Worm (Caenorhabditis elegans) whole organism, L4 larva: ENCODE results near the gene phat-4.

Experiments used
- F10B5.3 ChIP-seq: sonication (generic microtip); optimal IDR thresholded peaks from 2 replicates; lab custom pipeline; 2016; ENCODE audit warnings: mild to moderate bottlenecking, missing genetic modification characterization, missing compliant biosample characterization
- F37D6.2 ChIP-seq: sonication (generic microtip); optimal IDR thresholded peaks from 2 replicates; lab custom pipeline; 2016; ENCODE audit warnings: mild to moderate bottlenecking, missing genetic modification characterization, missing compliant biosample characterization
- F49E8.2 ChIP-seq: sonication (generic microtip); optimal IDR thresholded peaks from 2 replicates; lab custom pipeline; 2016; ENCODE audit warnings: missing compliant biosample characterization, mild to moderate bottlenecking, missing genetic modification characterization, borderline replicate concordance
- R02D3.7 ChIP-seq: fragments of 150-350 bp; sonication (generic microtip); optimal IDR thresholded peaks from 3 replicates; lab custom pipeline; 2014; ENCODE audit warnings: missing biosample characterization, missing genetic modification characterization
- T20F7.1 ChIP-seq: fragments of 200-800 bp; sonication (Bioruptor generic); optimal IDR thresholded peaks from 2 replicates; lab custom pipeline; 2018; ENCODE audit warnings: mild to moderate bottlenecking, missing genetic modification characterization, missing compliant biosample characterization
- T26A8.4 ChIP-seq: fragments of 200-800 bp; sonication (Bioruptor generic); IDR thresholded peaks from 2 replicates; pipeline ENCODE4 v1.3.6; 2022; ENCODE audit warnings: missing genetic modification characterization, missing compliant biosample characterization
- ZK337.2 ChIP-seq: fragments of 200-800 bp; sonication (Bioruptor generic); IDR thresholded peaks from 2 replicates; pipeline ENCODE4 v1.3.6; 2022; ENCODE audit warnings: missing genetic modification reagents, missing genetic modification characterization, missing compliant biosample characterization
- aly-2 ChIP-seq: sonication (generic microtip); optimal IDR thresholded peaks from 2 replicates; lab custom pipeline; 2018; ENCODE audit warnings: missing biosample characterization, missing genetic modification characterization
- ama-1 ChIP-seq: fragments of 150-350 bp; optimal IDR thresholded peaks from 2 replicates; lab custom pipeline; 2014; ENCODE audit warnings: inconsistent platforms, mixed read lengths
- arid-1 ChIP-seq: fragments of 200-800 bp; sonication (Bioruptor generic); conservative IDR thresholded peaks from 2 replicates; pipeline ENCODE4 v1.3.6; 2022; ENCODE audit warnings: missing genetic modification reagents, missing genetic modification characterization, missing compliant biosample characterization
- attf-4 ChIP-seq: sonication (generic microtip); optimal IDR thresholded peaks from 3 replicates; lab custom pipeline; 2017; ENCODE audit warnings: missing biosample characterization, missing genetic modification characterization
- ceh-20 ChIP-seq: fragments of 200-800 bp; sonication (Bioruptor generic); IDR thresholded peaks from 2 replicates; pipeline ENCODE4 v1.3.6; 2022; ENCODE audit warnings: missing genetic modification reagents, missing genetic modification characterization, missing compliant biosample characterization
- ceh-28 ChIP-seq: fragments of 150-350 bp; optimal IDR thresholded peaks from 2 replicates; lab custom pipeline; 2014; ENCODE audit warnings: missing biosample characterization, missing genetic modification reagents, missing genetic modification characterization
- ces-1 ChIP-seq: fragments of 150-350 bp; sonication (generic microtip); optimal IDR thresholded peaks from 4 replicates; lab custom pipeline; 2014; ENCODE audit warnings: missing biosample characterization, missing genetic modification reagents, missing genetic modification characterization
- daf-19 ChIP-seq: fragments of 200-800 bp; sonication (Bioruptor generic); conservative IDR thresholded peaks from 2 replicates; pipeline ENCODE4 v1.3.6; 2022; ENCODE audit warnings: missing genetic modification characterization, missing compliant biosample characterization
- daf-8 ChIP-seq: fragments of 200-800 bp; sonication (Bioruptor generic); IDR thresholded peaks from 2 replicates; pipeline ENCODE4 v1.3.6; 2022; ENCODE audit warnings: missing genetic modification characterization, missing compliant biosample characterization
- dmd-9 ChIP-seq: fragments of 200-800 bp; sonication (Bioruptor generic); IDR thresholded peaks from 2 replicates; pipeline ENCODE4 v1.3.6; 2022; ENCODE audit warnings: missing genetic modification reagents, missing genetic modification characterization, missing compliant biosample characterization
- dve-1 ChIP-seq: sonication (generic microtip); optimal IDR thresholded peaks from 2 replicates; lab custom pipeline; 2017; ENCODE audit warnings: antibody characterized with exemption, mild to moderate bottlenecking, missing genetic modification characterization, missing compliant biosample characterization; ENCODE audit not compliant: insufficient read depth
- egl-27 ChIP-seq: sonication (generic microtip); optimal IDR thresholded peaks from 3 replicates; lab custom pipeline; 2017; ENCODE audit warnings: missing biosample characterization, missing genetic modification reagents, missing genetic modification characterization
- fos-1 ChIP-seq: fragments of 150-350 bp; optimal IDR thresholded peaks from 2 replicates; lab custom pipeline; 2014; ENCODE audit warnings: missing biosample characterization, missing genetic modification characterization
- jun-1 ChIP-seq: fragments of 150-350 bp; optimal IDR thresholded peaks from 2 replicates; lab custom pipeline; 2014; ENCODE audit warnings: missing biosample characterization, missing genetic modification reagents, missing genetic modification characterization
- lin-1 ChIP-seq: fragments of 200-800 bp; sonication (Bioruptor generic); IDR thresholded peaks from 2 replicates; pipeline ENCODE4 v1.3.6; 2022; ENCODE audit warnings: missing genetic modification reagents, missing genetic modification characterization, missing compliant biosample characterization
- lin-38 ChIP-seq: fragments of 200-800 bp; sonication (Bioruptor generic); IDR thresholded peaks from 2 replicates; pipeline ENCODE4 v1.3.6; 2022; ENCODE audit warnings: missing genetic modification reagents, missing genetic modification characterization, missing compliant biosample characterization
- lin-39 ChIP-seq: fragments of 150-350 bp; optimal IDR thresholded peaks from 2 replicates; lab custom pipeline; 2014; ENCODE audit warnings: missing biosample characterization, missing genetic modification reagents, missing genetic modification characterization
- lsy-2 ChIP-seq, 2 experiments: fragments of 150-350 bp in 1 of 2; sonication (generic microtip) in 1 of 2; optimal IDR thresholded peaks; 2 replicates each; lab custom pipeline; 2014 to 2017; ENCODE audit warnings: missing biosample characterization in 2 of 2, missing genetic modification characterization in 2 of 2
- madf-9 ChIP-seq: fragments of 200-800 bp; sonication (Bioruptor generic); conservative IDR thresholded peaks from 2 replicates; pipeline ENCODE4 v1.3.6; 2022; ENCODE audit warnings: missing genetic modification reagents, missing genetic modification characterization, missing compliant biosample characterization
- mdt-29 ChIP-seq: fragments of 200-800 bp; sonication (Bioruptor generic); IDR thresholded peaks from 2 replicates; pipeline ENCODE4 v1.3.6; 2022; ENCODE audit warnings: missing genetic modification reagents, missing genetic modification characterization, missing compliant biosample characterization
- mes-2 ChIP-seq: sonication (generic microtip); optimal IDR thresholded peaks from 2 replicates; lab custom pipeline; 2016; ENCODE audit warnings: missing genotype, mild to moderate bottlenecking, missing genetic modification characterization, missing compliant biosample characterization; ENCODE audit not compliant: poor library complexity, severe bottlenecking
- mxl-3 ChIP-seq: fragments of 200-800 bp; sonication (Bioruptor generic); optimal IDR thresholded peaks from 2 replicates; lab custom pipeline; 2018; ENCODE audit warnings: mild to moderate bottlenecking, missing genetic modification characterization, missing compliant biosample characterization
- nhr-10 ChIP-seq: fragments of 150-350 bp; optimal IDR thresholded peaks from 2 replicates; lab custom pipeline; 2014; ENCODE audit warnings: missing biosample characterization, missing genetic modification characterization
- nhr-102 ChIP-seq: sonication (generic microtip); optimal IDR thresholded peaks from 2 replicates; lab custom pipeline; 2016; ENCODE audit warnings: mild to moderate bottlenecking, missing genetic modification characterization, moderate library complexity, missing compliant biosample characterization
- nhr-111 ChIP-seq: fragments of 200-800 bp; sonication (Bioruptor generic); optimal IDR thresholded peaks from 2 replicates; lab custom pipeline; 2018; ENCODE audit warnings: mild to moderate bottlenecking, missing genetic modification characterization, missing compliant biosample characterization
- nhr-237 ChIP-seq: sonication (generic microtip); optimal IDR thresholded peaks from 2 replicates; lab custom pipeline; 2017; ENCODE audit warnings: missing biosample characterization, missing genetic modification characterization
- nhr-25 ChIP-seq: sonication (generic microtip); optimal IDR thresholded peaks from 2 replicates; lab custom pipeline; 2017; ENCODE audit warnings: missing genetic modification characterization, mild to moderate bottlenecking, missing compliant biosample characterization, antibody characterized with exemption, moderate library complexity, borderline replicate concordance; ENCODE audit not compliant: insufficient read depth
- nhr-28 ChIP-seq: fragments of 150-350 bp; optimal IDR thresholded peaks from 2 replicates; lab custom pipeline; 2014; ENCODE audit warnings: missing biosample characterization, missing genetic modification characterization
- nhr-42 ChIP-seq: fragments of 200-800 bp; sonication (Bioruptor generic); IDR thresholded peaks from 2 replicates; pipeline ENCODE4 v1.3.6; 2022; ENCODE audit warnings: missing genetic modification characterization, missing compliant biosample characterization
- nhr-48 ChIP-seq: sonication (generic microtip); optimal IDR thresholded peaks from 2 replicates; lab custom pipeline; 2016; ENCODE audit warnings: mild to moderate bottlenecking, missing genetic modification characterization, missing compliant biosample characterization
- nhr-6 ChIP-seq: fragments of 150-350 bp; optimal IDR thresholded peaks from 2 replicates; lab custom pipeline; 2014; ENCODE audit warnings: missing biosample characterization, missing genetic modification characterization
- nhr-77 ChIP-seq: fragments of 150-350 bp; optimal IDR thresholded peaks from 2 replicates; lab custom pipeline; 2014; ENCODE audit warnings: missing biosample characterization, missing genetic modification characterization
- php-3 ChIP-seq: fragments of 200-800 bp; sonication (Bioruptor generic); IDR thresholded peaks from 2 replicates; pipeline ENCODE4 v1.3.6; 2022; ENCODE audit warnings: missing genetic modification reagents, missing genetic modification characterization, missing compliant biosample characterization
- sdz-12 ChIP-seq: fragments of 200-800 bp; sonication (Bioruptor generic); optimal IDR thresholded peaks from 2 replicates; lab custom pipeline; 2018; ENCODE audit warnings: mild to moderate bottlenecking, missing genetic modification characterization, missing compliant biosample characterization
- set-16 ChIP-seq: fragments of 200-800 bp; sonication (Bioruptor generic); IDR thresholded peaks from 2 replicates; pipeline ENCODE4 v1.3.6; 2022; ENCODE audit warnings: missing genetic modification reagents, missing genetic modification characterization, missing compliant biosample characterization
- skn-1 ChIP-seq: fragments of 150-350 bp; optimal IDR thresholded peaks from 2 replicates; lab custom pipeline; 2014; ENCODE audit warnings: missing biosample characterization, missing genetic modification characterization
- snpc-4 ChIP-seq: fragments of 150-350 bp; optimal IDR thresholded peaks from 2 replicates; lab custom pipeline; 2014; ENCODE audit warnings: missing biosample characterization, missing genetic modification characterization
- spr-1 ChIP-seq: sonication (generic microtip); optimal IDR thresholded peaks from 2 replicates; lab custom pipeline; 2016; ENCODE audit warnings: mild to moderate bottlenecking, missing genetic modification characterization, missing compliant biosample characterization
- tag-97 ChIP-seq: fragments of 200-800 bp; sonication (Bioruptor generic); IDR thresholded peaks from 2 replicates; pipeline ENCODE4 v1.3.6; 2022; ENCODE audit warnings: missing genetic modification characterization, missing compliant biosample characterization
- unc-130 ChIP-seq: sonication (generic microtip); optimal IDR thresholded peaks from 2 replicates; lab custom pipeline; 2016; ENCODE audit warnings: missing genetic modification reagents, missing genetic modification characterization, missing compliant biosample characterization
- unc-39 ChIP-seq: sonication (generic microtip); optimal IDR thresholded peaks from 2 replicates; lab custom pipeline; 2017; ENCODE audit warnings: missing biosample characterization, missing genetic modification characterization
- unc-62 ChIP-seq, 3 experiments: fragments of 150-350 bp in 1 of 3; sonication (generic microtip); optimal IDR thresholded peaks in 2 of 3; peaks in 1 of 3; 1 replicate in 1 of 3; 2 replicates in 2 of 3; lab custom pipeline; 2014 to 2017; ENCODE audit warnings: missing biosample characterization in 3 of 3, missing genetic modification characterization in 3 of 3, missing genetic modification reagents in 3 of 3, missing genotype in 1 of 3
- zag-1 ChIP-seq: fragments of 150-350 bp; optimal IDR thresholded peaks from 2 replicates; lab custom pipeline; 2014; ENCODE audit warnings: missing biosample characterization, missing genetic modification characterization
- zfp-2 ChIP-seq: sonication (generic microtip); optimal IDR thresholded peaks from 2 replicates; lab custom pipeline; 2016; ENCODE audit warnings: mild to moderate bottlenecking, missing genetic modification characterization, missing compliant biosample characterization
- zip-11 ChIP-seq: fragments of 200-800 bp; sonication (Bioruptor generic); IDR thresholded peaks from 2 replicates; pipeline ENCODE4 v1.3.6; 2022; ENCODE audit warnings: missing genetic modification characterization, missing compliant biosample characterization

phat-4 gene

DNA sequence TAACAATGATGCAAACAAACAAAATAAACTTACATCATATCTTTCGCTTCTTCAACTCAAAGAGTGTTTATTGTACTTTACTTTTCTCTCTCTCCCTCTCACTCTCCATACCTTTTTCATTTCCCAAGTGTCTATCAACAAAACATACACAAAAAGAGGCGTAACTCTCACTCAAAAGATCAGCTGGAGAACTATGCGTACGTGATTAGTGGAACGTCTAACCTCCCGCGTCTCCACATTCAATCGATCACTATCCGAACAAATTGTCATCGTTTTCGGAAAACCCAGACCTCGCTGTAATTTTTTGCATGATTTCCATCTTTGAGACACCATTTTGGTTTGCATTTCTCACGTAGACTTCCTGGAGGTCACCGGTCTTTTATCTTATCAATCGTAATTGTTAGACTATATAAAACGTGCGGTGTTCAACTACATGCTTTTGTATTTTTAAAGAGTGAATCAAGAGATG is 1.8 kb downstream of the phat-4 start, which contains the start of gene nhr-57 (continued):
- TF ChIP-seq ceh-28 (tag; lab: Kevin White, UChicago): no peak
- TF ChIP-seq dve-1 (tag; lab: Kevin White, UChicago): peak; percentile 85
- peak; percentile 16 for TF ChIP-seq nhr-10 (tag; lab: Kevin White, UChicago)
- TF ChIP-seq egl-27 (tag; lab: Kevin White, UChicago): no peak
- peak; percentile 91 for TF ChIP-seq nhr-48 (tag; lab: Kevin White, UChicago)
- TF ChIP-seq jun-1 (tag; lab: Kevin White, UChicago): no peak
- no peak for TF ChIP-seq ama-1 (lab: Kevin White, UChicago)
- TF ChIP-seq nhr-6: no peak
- peak in 1 of 2 experiments; percentile 84 for TF ChIP-seq unc-62 (GFP tag; optimal IDR thresholded peaks at IDR 0.05 in 1 of 2; lab: Kevin White, UChicago)
- no peak for TF ChIP-seq unc-62 (tag; optimal IDR thresholded peaks at IDR 0.05; lab: Kevin White, UChicago)
- no peak for TF ChIP-seq nhr-237
- peak; percentile 7 for TF ChIP-seq mes-2 (tag; lab: Kevin White, UChicago)
- no peak for TF ChIP-seq zfp-2 (tag; lab: Kevin White, UChicago)
- TF ChIP-seq daf-19 (GFP tag; lab: Robert Waterston, UW): no peak
- 0 out of 2 replicates have a peak, but pooled peaks have one; percentile 21 for TF ChIP-seq php-3 (GFP tag; lab: Robert Waterston, UW)
- TF ChIP-seq lin-39: no peak
- TF ChIP-seq R02D3.7 (tag; lab: Kevin White, UChicago): no peak
- no peak for TF ChIP-seq spr-1 (tag; lab: Kevin White, UChicago)
- peak; percentile 64; the same call in 1 of the 2 replicates for TF ChIP-seq mdt-29 (GFP tag; lab: Robert Waterston, UW)
- no peak for TF ChIP-seq aly-2
- no peak for TF ChIP-seq set-16 (GFP tag; lab: Robert Waterston, UW)
- peak; percentile 49 for TF ChIP-seq lin-1 (GFP tag; lab: Robert Waterston, UW)
- no peak for TF ChIP-seq attf-4 (tag; lab: Kevin White, UChicago)
- peak; percentile 4 for TF ChIP-seq nhr-77 (tag; lab: Kevin White, UChicago)
- TF ChIP-seq lsy-2 (tag; optimal IDR thresholded peaks at IDR 0.05; lab: Kevin White, UChicago): no peak
- TF ChIP-seq tag-97 (GFP tag; lab: Robert Waterston, UW): no peak
- no peak for TF ChIP-seq T20F7.1
- no peak for TF ChIP-seq lin-38 (GFP tag; lab: Robert Waterston, UW)
- TF ChIP-seq zag-1 (tag; lab: Kevin White, UChicago): no peak
- no peak for TF ChIP-seq F49E8.2
- TF ChIP-seq snpc-4 (tag; lab: Kevin White, UChicago): no peak
- TF ChIP-seq nhr-42: no peak
- TF ChIP-seq madf-9 (GFP tag; lab: Robert Waterston, UW): no peak
- TF ChIP-seq skn-1 (tag; lab: Kevin White, UChicago): no peak
- TF ChIP-seq nhr-111 (GFP tag; lab: Kevin White, UChicago): no peak
- no peak for TF ChIP-seq T26A8.4 (GFP tag; lab: Robert Waterston, UW)
- TF ChIP-seq daf-8: no peak
- no peak for TF ChIP-seq ZK337.2
- TF ChIP-seq ces-1 (GFP tag; lab: Kevin White, UChicago): no peak
- no peak for TF ChIP-seq unc-39 (tag; lab: Kevin White, UChicago)
- no peak for TF ChIP-seq zip-11 (GFP tag; lab: Robert Waterston, UW)
- TF ChIP-seq arid-1 (GFP tag; lab: Robert Waterston, UW): no peak
- TF ChIP-seq mxl-3: peak; percentile 63
- TF ChIP-seq sdz-12 (GFP tag; lab: Kevin White, UChicago): no peak
- TF ChIP-seq ceh-20: peak; percentile 51; the same call in 1 of the 2 replicates
- TF ChIP-seq nhr-25 (tag; lab: Kevin White, UChicago): peak; percentile 62
- no peak for TF ChIP-seq unc-130 (GFP tag; lab: Kevin White, UChicago)
- peak; percentile 65 for TF ChIP-seq nhr-102
- TF ChIP-seq F37D6.2: no peak
- TF ChIP-seq dmd-9 (GFP tag; lab: Robert Waterston, UW): no peak
- peak; percentile 94 for TF ChIP-seq nhr-28 (tag; lab: Kevin White, UChicago)
- TF ChIP-seq F10B5.3 (tag; lab: Kevin White, UChicago): no peak
- TF ChIP-seq fos-1 (tag; lab: Kevin White, UChicago): no peak
